Worm (Caenorhabditis elegans): ENCODE data around the gene C15F1.5.

DNA sequence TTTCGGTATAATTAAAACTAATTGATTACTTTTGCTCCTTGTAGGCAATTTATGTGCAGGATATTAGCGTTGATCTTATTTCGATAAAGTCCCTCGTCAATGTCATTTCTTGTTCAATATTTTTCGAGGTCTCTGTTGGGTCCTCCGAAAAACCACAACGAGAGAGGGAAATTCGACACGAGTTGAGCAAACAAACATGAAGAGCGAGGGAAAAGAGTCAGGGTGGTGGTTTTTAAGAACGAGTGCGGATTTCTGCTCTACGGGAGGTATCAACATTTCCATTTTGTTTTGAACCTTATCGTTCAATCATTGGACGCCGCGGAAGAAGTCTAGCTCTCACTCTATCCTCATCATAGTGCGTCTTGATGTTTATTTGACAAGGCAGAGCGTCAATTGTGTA is 35.7 kb downstream of the C15F1.5 start:
- TF ChIP-seq ztf-4 (tag; optimal IDR thresholded peaks at IDR 0.05) (no peak), snpc-4 (tag; optimal IDR thresholded peaks at IDR 0.05) (no peak), egl-5 (tag; optimal IDR thresholded peaks at IDR 0.05) (no peak), pha-4 (tag; optimal IDR thresholded peaks at IDR 0.05) (peak; percentile 43), tbx-2 (tag; optimal IDR thresholded peaks at IDR 0.05) (no peak), jun-1 (tag; optimal IDR thresholded peaks at IDR 0.05) (no peak), nfya-1 (tag; optimal IDR thresholded peaks at IDR 0.05; ENCODE audit: insufficient read depth) (no peak), unc-62 (GFP tag; optimal IDR thresholded peaks at IDR 0.05) (no peak), ceh-82 (tag; optimal IDR thresholded peaks at IDR 0.05) (no peak), skn-1 (tag; optimal IDR thresholded peaks at IDR 0.05) (no peak), nhr-11 (tag; optimal IDR thresholded peaks at IDR 0.05) (no peak)

All from whole organism, L3 larva.